Fruit fly (Drosophila melanogaster) whole organism, embryonic: ENCODE measurements around the gene CG31103.

Experiments used
- Antp ChIP-seq: fragments of 200-800 bp; sonication (Bioruptor generic); optimal IDR thresholded peaks from 3 replicates; lab custom pipeline; 2016; ENCODE audit warnings: missing biosample characterization, missing genetic modification characterization
- Atf-2 ChIP-seq: fragments of 200-800 bp; sonication (Bioruptor generic); optimal IDR thresholded peaks from 2 replicates; lab custom pipeline; 2016; ENCODE audit warnings: missing biosample characterization, missing genetic modification characterization
- CG10565 ChIP-seq: fragments of 200-800 bp; sonication (Bioruptor generic); optimal IDR thresholded peaks from 3 replicates; lab custom pipeline; 2016; ENCODE audit warnings: missing biosample characterization, mild to moderate bottlenecking, missing genetic modification characterization
- CG11695 ChIP-seq: fragments of 200-800 bp; sonication (Bioruptor generic); IDR thresholded peaks from 3 replicates; pipeline ENCODE4 v1.3.6; 2022; ENCODE audit warnings: missing biosample characterization, missing genetic modification characterization
- CG12219 ChIP-seq: fragments of 200-800 bp; sonication (Bioruptor generic); optimal IDR thresholded peaks from 3 replicates; lab custom pipeline; 2018; ENCODE audit warnings: missing biosample characterization, mild to moderate bottlenecking, missing genetic modification characterization
- CG14014 ChIP-seq: fragments of 200-800 bp; sonication (Bioruptor generic); IDR thresholded peaks from 2 replicates; pipeline ENCODE4 v1.3.6; 2022; ENCODE audit warnings: missing biosample characterization, missing genetic modification characterization
- CG14050 ChIP-seq: fragments of 200-800 bp; sonication (Bioruptor generic); IDR thresholded peaks from 3 replicates; pipeline ENCODE4 v1.3.6; 2022; ENCODE audit warnings: missing biosample characterization, missing genetic modification characterization
- CG15269 ChIP-seq: fragments of 200-800 bp; sonication (Bioruptor generic); optimal IDR thresholded peaks from 2 replicates; lab custom pipeline; 2018; ENCODE audit warnings: missing biosample characterization, mild to moderate bottlenecking, missing genetic modification characterization, moderate library complexity
- CG15479 ChIP-seq: fragments of 200-800 bp; sonication (Bioruptor generic); optimal IDR thresholded peaks from 3 replicates; lab custom pipeline; 2019; ENCODE audit warnings: missing biosample characterization, mild to moderate bottlenecking, missing genetic modification characterization, moderate library complexity
- CG16863 ChIP-seq: fragments of 200-800 bp; sonication (Bioruptor generic); optimal IDR thresholded peaks from 3 replicates; lab custom pipeline; 2016; ENCODE audit warnings: missing biosample characterization, missing genetic modification characterization
- CG17361 ChIP-seq: fragments of 200-800 bp; sonication (Bioruptor generic); IDR thresholded peaks from 3 replicates; pipeline ENCODE4 v1.3.6; 2022; ENCODE audit warnings: missing biosample characterization, missing genetic modification characterization
- CG17912 ChIP-seq: fragments of 200-800 bp; sonication (Bioruptor generic); optimal IDR thresholded peaks from 2 replicates; lab custom pipeline; 2018; ENCODE audit warnings: missing biosample characterization, mild to moderate bottlenecking, missing genetic modification characterization
- CG1792 ChIP-seq: fragments of 200-800 bp; sonication (Bioruptor generic); optimal IDR thresholded peaks from 2 replicates; lab custom pipeline; 2016; ENCODE audit warnings: missing biosample characterization, missing genetic modification characterization
- CG2875 ChIP-seq: fragments of 200-800 bp; sonication (Bioruptor generic); optimal IDR thresholded peaks from 2 replicates; lab custom pipeline; 2017; ENCODE audit warnings: missing biosample characterization, mild to moderate bottlenecking, missing genetic modification characterization, missing genetic modification reagents
- CG30431 ChIP-seq: fragments of 200-800 bp; sonication (Bioruptor generic); optimal IDR thresholded peaks from 2 replicates; lab custom pipeline; 2017; ENCODE audit warnings: missing biosample characterization, missing genetic modification characterization
- CG31365 ChIP-seq: fragments of 200-800 bp; sonication (Bioruptor generic); optimal IDR thresholded peaks from 2 replicates; lab custom pipeline; 2018; ENCODE audit warnings: missing biosample characterization, mild to moderate bottlenecking, missing genetic modification characterization
- CG4424 ChIP-seq: fragments of 200-800 bp; sonication (Bioruptor generic); optimal IDR thresholded peaks from 3 replicates; lab custom pipeline; 2016; ENCODE audit warnings: missing biosample characterization, missing genetic modification characterization
- CG5180 ChIP-seq: fragments of 200-800 bp; sonication (Bioruptor generic); optimal IDR thresholded peaks from 3 replicates; lab custom pipeline; 2017; ENCODE audit warnings: missing biosample characterization, missing genetic modification characterization, mild to moderate bottlenecking, moderate library complexity, missing genetic modification reagents
- CG6854 ChIP-seq: fragments of 200-800 bp; sonication (Bioruptor generic); optimal IDR thresholded peaks from 3 replicates; lab custom pipeline; 2017; ENCODE audit warnings: missing biosample characterization, mild to moderate bottlenecking, missing genetic modification characterization
- CG8478 ChIP-seq: fragments of >200 bp; optimal IDR thresholded peaks from 2 replicates; lab custom pipeline; 2018
- CG9437 ChIP-seq: fragments of 200-800 bp; sonication (Bioruptor generic); optimal IDR thresholded peaks from 2 replicates; lab custom pipeline; 2018; ENCODE audit warnings: missing biosample characterization, mild to moderate bottlenecking, missing genetic modification characterization
- CG9876 ChIP-seq: fragments of 200-800 bp; sonication (Bioruptor generic); optimal IDR thresholded peaks from 2 replicates; lab custom pipeline; 2016; ENCODE audit warnings: missing biosample characterization, missing genetic modification characterization
- Chrac-16 ChIP-seq: fragments of 200-800 bp; sonication (Bioruptor generic); optimal IDR thresholded peaks from 3 replicates; lab custom pipeline; 2016; ENCODE audit warnings: missing biosample characterization, missing genetic modification characterization
- Dll ChIP-seq: fragments of 200-800 bp; sonication (Bioruptor generic); IDR thresholded peaks from 4 replicates; pipeline ENCODE4 v1.3.6; 2022; ENCODE audit warnings: missing biosample characterization, missing genetic modification characterization; ENCODE audit not compliant: partially characterized antibody
- Dref ChIP-seq: fragments of 200-800 bp; sonication (Bioruptor generic); IDR thresholded peaks from 2 replicates; pipeline ENCODE4 v1.3.6; 2022; ENCODE audit warnings: missing biosample characterization, missing genetic modification characterization
- E2f2 ChIP-seq: fragments of 200-800 bp; sonication (Bioruptor generic); IDR thresholded peaks from 2 replicates; pipeline ENCODE4 v1.3.6; 2022; ENCODE audit warnings: missing biosample characterization, missing genetic modification characterization
- HLHmδ ChIP-seq: fragments of 200-800 bp; sonication (Bioruptor generic); optimal IDR thresholded peaks from 2 replicates; lab custom pipeline; 2018; ENCODE audit warnings: missing biosample characterization, mild to moderate bottlenecking, missing genetic modification characterization, moderate library complexity
- Hsf ChIP-seq: fragments of 200-800 bp; sonication (Bioruptor generic); optimal IDR thresholded peaks from 3 replicates; lab custom pipeline; 2016; ENCODE audit warnings: missing biosample characterization, missing genetic modification characterization
- Med ChIP-seq: fragments of 200-800 bp; sonication (Bioruptor generic); peaks from one replicate; lab custom pipeline; 2016; ENCODE audit warnings: missing biosample characterization, missing genetic modification characterization, mild to moderate bottlenecking, inconsistent platforms, moderate library complexity
- NC2β ChIP-seq: fragments of 200-800 bp; sonication (Bioruptor generic); optimal IDR thresholded peaks from 2 replicates; lab custom pipeline; 2016; ENCODE audit warnings: missing biosample characterization, missing genetic modification characterization
- Neu2 ChIP-seq: fragments of 200-800 bp; sonication (Bioruptor generic); optimal IDR thresholded peaks from 3 replicates; lab custom pipeline; 2016; ENCODE audit warnings: missing biosample characterization, missing genetic modification characterization, borderline replicate concordance
- Ravus ChIP-seq: fragments of 200-800 bp; sonication (Bioruptor generic); IDR thresholded peaks from 2 replicates; pipeline ENCODE4 v1.3.6; 2022; ENCODE audit warnings: missing biosample characterization, missing genetic modification characterization
- Stat92E ChIP-seq, 3 experiments: fragments of >200 bp in 2 of 3; fragments of 200-800 bp in 1 of 3; sonication (Bioruptor generic) in 1 of 3; optimal IDR thresholded peaks; 2 replicates each; lab custom pipeline; 2017 to 2019; ENCODE audit warnings: missing biosample characterization in 3 of 3, missing genetic modification characterization in 3 of 3, mild to moderate bottlenecking in 1 of 3, moderate library complexity in 1 of 3
- btn ChIP-seq: fragments of 200-800 bp; sonication (Bioruptor generic); optimal IDR thresholded peaks from 2 replicates; lab custom pipeline; 2016; ENCODE audit warnings: missing biosample characterization, missing genetic modification characterization
- dmrt11E ChIP-seq: fragments of 200-800 bp; sonication (Bioruptor generic); optimal IDR thresholded peaks from 3 replicates; lab custom pipeline; 2018; ENCODE audit warnings: missing biosample characterization, mild to moderate bottlenecking, missing genetic modification characterization, moderate library complexity
- dpn ChIP-seq, 2 experiments: fragments of 200-800 bp; sonication (Bioruptor generic); optimal IDR thresholded peaks; 3 replicates each; lab custom pipeline; 2016; ENCODE audit warnings: missing biosample characterization in 2 of 2, missing genetic modification characterization in 2 of 2
- fd102C ChIP-seq: fragments of 200-800 bp; sonication (Bioruptor generic); optimal IDR thresholded peaks from 2 replicates; lab custom pipeline; 2018; ENCODE audit warnings: missing biosample characterization, mild to moderate bottlenecking, missing genetic modification characterization, moderate library complexity
- ftz-f1 ChIP-seq: fragments of 200-800 bp; sonication (Bioruptor generic); optimal IDR thresholded peaks from 2 replicates; lab custom pipeline; 2016; ENCODE audit warnings: missing biosample characterization, missing genetic modification characterization
- gro ChIP-seq: fragments of 200-800 bp; sonication (Bioruptor generic); optimal IDR thresholded peaks from 2 replicates; lab custom pipeline; 2016; ENCODE audit warnings: missing biosample characterization, missing genetic modification characterization
- gsb ChIP-seq: fragments of 200-800 bp; sonication (Bioruptor generic); IDR thresholded peaks from 2 replicates; pipeline ENCODE4 v1.3.6; 2022; ENCODE audit warnings: missing biosample characterization, missing genetic modification characterization
- klu ChIP-seq: fragments of 200-800 bp; sonication (Bioruptor generic); IDR thresholded peaks from 2 replicates; pipeline ENCODE4 v1.3.6; 2022; ENCODE audit warnings: missing biosample characterization, missing genetic modification characterization
- lilli ChIP-seq: fragments of 200-800 bp; sonication (Bioruptor generic); optimal IDR thresholded peaks from 3 replicates; lab custom pipeline; 2016; ENCODE audit warnings: missing biosample characterization, missing genetic modification characterization
- mirr ChIP-seq: fragments of 200-800 bp; sonication (Bioruptor generic); optimal IDR thresholded peaks from 3 replicates; lab custom pipeline; 2018; ENCODE audit warnings: missing biosample characterization, mild to moderate bottlenecking, missing genetic modification characterization
- oc ChIP-seq: fragments of 200-800 bp; sonication (Bioruptor generic); optimal IDR thresholded peaks from 2 replicates; lab custom pipeline; 2018; ENCODE audit warnings: missing biosample characterization, mild to moderate bottlenecking, missing genetic modification characterization, moderate library complexity
- psq ChIP-seq: fragments of 200-800 bp; sonication (Bioruptor generic); optimal IDR thresholded peaks from 2 replicates; lab custom pipeline; 2017; ENCODE audit warnings: missing biosample characterization, missing genetic modification characterization
- sna ChIP-seq: fragments of 200-800 bp; sonication (Bioruptor generic); IDR thresholded peaks from 2 replicates; pipeline ENCODE4 v1.3.6; 2022; ENCODE audit warnings: missing biosample characterization, missing genetic modification characterization; ENCODE audit not compliant: partially characterized antibody
- tin ChIP-seq: fragments of 200-800 bp; sonication (Bioruptor generic); optimal IDR thresholded peaks from 3 replicates; lab custom pipeline; 2016; ENCODE audit warnings: missing biosample characterization, missing genetic modification characterization
- tio ChIP-seq: fragments of 200-800 bp; sonication (Bioruptor generic); optimal IDR thresholded peaks from 2 replicates; lab custom pipeline; 2017; ENCODE audit warnings: missing biosample characterization, missing genetic modification characterization, inconsistent platforms
- zen ChIP-seq: fragments of 200-800 bp; sonication (Bioruptor generic); optimal IDR thresholded peaks from 3 replicates; lab custom pipeline; 2018; ENCODE audit warnings: missing biosample characterization, mild to moderate bottlenecking, missing genetic modification characterization, moderate library complexity
- zfh1 ChIP-seq: fragments of 200-800 bp; sonication (Bioruptor generic); IDR thresholded peaks from 3 replicates; pipeline ENCODE4 v1.3.6; 2022; ENCODE audit warnings: missing biosample characterization, missing genetic modification characterization
- zfh2 ChIP-seq: fragments of 200-800 bp; sonication (Bioruptor generic); optimal IDR thresholded peaks from 2 replicates; lab custom pipeline; 2016; ENCODE audit warnings: missing biosample characterization, missing genetic modification characterization

CG31103 gene

DNA sequence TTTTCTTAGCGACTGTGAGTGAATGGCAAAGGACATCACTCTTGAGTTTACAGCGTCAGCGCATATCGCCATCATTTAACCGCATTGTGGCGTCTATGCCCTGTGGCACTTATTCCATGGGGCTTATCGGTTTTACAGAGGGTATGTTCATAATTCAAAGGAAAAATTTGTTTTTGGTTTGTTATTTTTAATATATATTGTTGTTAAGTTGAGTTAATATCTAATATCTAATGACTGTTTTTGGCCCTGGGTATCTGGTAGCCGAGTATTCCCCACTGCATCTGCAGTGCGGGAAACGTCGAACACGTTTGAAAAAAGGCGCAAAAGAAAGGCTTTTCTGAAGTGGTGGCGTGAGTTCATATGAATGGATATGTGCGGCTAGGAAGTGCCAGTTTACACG is 40.6 kb upstream of the CG31103 start (continued):
- no peak for TF ChIP-seq gsb (GFP tag; lab: Robert Waterston, UW)
- TF ChIP-seq Antp: no peak
- no peak for TF ChIP-seq Dll (GFP tag; lab: Robert Waterston, UW)
- TF ChIP-seq oc (tag; lab: Kevin White, UChicago): peak; percentile 66
- TF ChIP-seq CG1792: no peak
- TF ChIP-seq ftz-f1 (GFP tag; lab: Kevin White, UChicago): no peak
- TF ChIP-seq Chrac-16: peak; percentile 83
- TF ChIP-seq Dref (GFP tag; lab: Robert Waterston, UW): no peak
- TF ChIP-seq tin (GFP tag; lab: Kevin White, UChicago): peak; percentile 52
- TF ChIP-seq CG4424 (GFP tag; lab: Kevin White, UChicago): peak; percentile 5
- TF ChIP-seq E2f2 (GFP tag; lab: Robert Waterston, UW): peak; percentile 30; the same call in 1 of the 2 replicates
- peak; percentile 11 for TF ChIP-seq CG2875
- no peak for TF ChIP-seq CG6854 (GFP tag; lab: Kevin White, UChicago)
- no peak for TF ChIP-seq CG9876
- TF ChIP-seq CG12219 (GFP tag; lab: Kevin White, UChicago): peak; percentile 59
- peak; percentile 89 for TF ChIP-seq fd102C (GFP tag; lab: Kevin White, UChicago)
- TF ChIP-seq CG17912 (GFP tag; lab: Kevin White, UChicago): no peak
- TF ChIP-seq CG14050 (GFP tag; lab: Robert Waterston, UW): no peak
- TF ChIP-seq Stat92E (GFP tag; optimal IDR thresholded peaks at IDR 0.05; lab: Kevin White, UChicago): no peak
- TF ChIP-seq sna (GFP tag; lab: Robert Waterston, UW): no peak
- TF ChIP-seq zfh1 (GFP tag; lab: Robert Waterston, UW): peak; percentile 86; the same call in 2 of the 3 replicates
- TF ChIP-seq CG15269 (tag; lab: Kevin White, UChicago): peak; percentile 57
- no peak for TF ChIP-seq Ravus
- no peak for TF ChIP-seq CG10565 (GFP tag; lab: Kevin White, UChicago)
- peak; percentile 48 for TF ChIP-seq Atf-2 (GFP tag; lab: Kevin White, UChicago)
- TF ChIP-seq CG8478 (lab: Kevin White, UChicago): no peak
- TF ChIP-seq klu: 0 out of 2 replicates have a peak, but pooled peaks have one; percentile 12
- TF ChIP-seq Med: peak; percentile 66
- TF ChIP-seq CG5180 (GFP tag; lab: Kevin White, UChicago): no peak
- TF ChIP-seq btn: no peak
- peak; percentile 42 for TF ChIP-seq CG15479 (GFP tag; lab: Kevin White, UChicago)
- peak; percentile 51 for TF ChIP-seq zen (tag; lab: Kevin White, UChicago)
- peak; percentile 56; the same call in 2 of the 3 replicates for TF ChIP-seq CG17361 (GFP tag; lab: Robert Waterston, UW)
- peak; percentile 94 for TF ChIP-seq dmrt11E (tag; lab: Kevin White, UChicago)
- peak; percentile 78 for TF ChIP-seq tio (GFP tag; lab: Kevin White, UChicago)
- peak in 1 of 2 experiments; percentile 66 for TF ChIP-seq dpn (GFP tag; optimal IDR thresholded peaks at IDR 0.05; lab: Kevin White, UChicago)
- no peak for TF ChIP-seq HLHmδ (GFP tag; lab: Kevin White, UChicago)
- TF ChIP-seq CG30431 (GFP tag; lab: Kevin White, UChicago): peak; percentile 90
- peak; percentile 77 for TF ChIP-seq NC2β (GFP tag; lab: Kevin White, UChicago)
- TF ChIP-seq psq (GFP tag; lab: Kevin White, UChicago): peak; percentile 25
- no peak for TF ChIP-seq Neu2 (GFP tag; lab: Kevin White, UChicago)
- TF ChIP-seq CG31365 (tag; lab: Kevin White, UChicago): no peak
- TF ChIP-seq zfh2 (GFP tag; lab: Kevin White, UChicago): no peak
- TF ChIP-seq CG11695: peak; percentile 68; the same call in 2 of the 3 replicates
- peak; percentile 68 for TF ChIP-seq lilli (GFP tag; lab: Kevin White, UChicago)
- TF ChIP-seq mirr: no peak
- peak; percentile 38 for TF ChIP-seq CG9437 (GFP tag; lab: Kevin White, UChicago)
- TF ChIP-seq Hsf (GFP tag; lab: Kevin White, UChicago): peak; percentile 80
- TF ChIP-seq CG14014 (GFP tag; lab: Robert Waterston, UW): peak; percentile 61
- TF ChIP-seq gro: no peak
- TF ChIP-seq CG16863 (GFP tag; lab: Kevin White, UChicago): peak; percentile 43
